Fruit fly (Drosophila melanogaster) whole organism, pupa: Measurements from ENCODE around the gene CG8142.

Source experiments
- CG9948 ChIP-seq: fragments of 200-800 bp; sonication (Bioruptor generic); optimal IDR thresholded peaks from 2 replicates; lab custom pipeline; 2018; ENCODE audit warnings: missing biosample characterization, mild to moderate bottlenecking, missing genetic modification characterization, moderate library complexity
- Pif1A ChIP-seq: fragments of 200-800 bp; sonication (Bioruptor generic); optimal IDR thresholded peaks from 3 replicates; lab custom pipeline; 2016; ENCODE audit warnings: missing biosample characterization, missing genetic modification characterization

- TF ChIP-seq Pif1A (GFP tag; lab: Kevin White, UChicago), result no peak
- no peak for TF ChIP-seq CG9948
Measured at dm6 chrX:17860711-17861110, 16.2 kb upstream of the CG8142 start, which contains the start of the genes Arp8 and CG6769.
